Fruit fly (Drosophila melanogaster): Measurements from ENCODE around the gene CG45071.

Gene CG45071

DNA sequence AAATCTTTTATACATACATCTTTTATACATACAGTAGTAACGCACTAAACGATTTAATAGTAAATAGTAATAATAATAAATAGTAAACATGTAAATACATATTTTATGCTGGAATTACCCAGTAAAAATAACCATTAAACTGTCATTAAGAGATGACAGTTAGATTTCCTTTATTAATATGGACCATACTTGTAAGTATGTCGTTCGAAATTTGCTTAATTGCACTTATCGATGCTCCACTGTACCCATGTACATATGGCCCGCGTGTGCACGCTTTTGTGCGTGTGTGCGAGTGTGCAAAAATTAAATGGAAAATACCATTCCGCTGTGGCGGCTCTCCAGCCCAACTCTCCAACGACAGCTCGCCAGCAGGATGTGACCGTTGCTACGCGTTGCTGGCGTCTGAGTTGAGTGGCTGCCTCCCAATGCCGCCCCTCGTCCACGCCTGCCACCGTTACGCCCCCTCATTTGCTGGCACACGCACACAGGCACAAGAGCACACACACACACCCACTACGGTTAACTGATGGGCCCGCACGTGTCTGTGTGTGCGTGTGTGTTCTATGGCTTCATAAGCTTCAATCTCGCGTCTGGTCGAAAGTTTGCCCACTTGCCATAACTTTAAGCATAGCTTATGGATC, 2.9 kb upstream of the CG45071 start (continued):
- TF ChIP-seq CG31441 (GFP tag; IDR thresholded peaks at IDR 0.05) (no peak), CG11504 (tag; optimal IDR thresholded peaks at IDR 0.05) (peak; percentile 31), Dip3 (GFP tag; optimal IDR thresholded peaks at IDR 0.05) (no peak), cg (GFP tag; optimal IDR thresholded peaks at IDR 0.05) (peak; percentile 63), CG7839 (tag; optimal IDR thresholded peaks at IDR 0.05) (peak; percentile 12), pita (GFP tag; optimal IDR thresholded peaks at IDR 0.05) (no peak), ash1 (GFP tag; optimal IDR thresholded peaks at IDR 0.05) (no peak), Xbp1 (GFP tag; optimal IDR thresholded peaks at IDR 0.05) (peak; percentile 9), trem (tag; optimal IDR thresholded peaks at IDR 0.05) (no peak), ems (GFP tag; optimal IDR thresholded peaks at IDR 0.05) (no peak)

DNA sequence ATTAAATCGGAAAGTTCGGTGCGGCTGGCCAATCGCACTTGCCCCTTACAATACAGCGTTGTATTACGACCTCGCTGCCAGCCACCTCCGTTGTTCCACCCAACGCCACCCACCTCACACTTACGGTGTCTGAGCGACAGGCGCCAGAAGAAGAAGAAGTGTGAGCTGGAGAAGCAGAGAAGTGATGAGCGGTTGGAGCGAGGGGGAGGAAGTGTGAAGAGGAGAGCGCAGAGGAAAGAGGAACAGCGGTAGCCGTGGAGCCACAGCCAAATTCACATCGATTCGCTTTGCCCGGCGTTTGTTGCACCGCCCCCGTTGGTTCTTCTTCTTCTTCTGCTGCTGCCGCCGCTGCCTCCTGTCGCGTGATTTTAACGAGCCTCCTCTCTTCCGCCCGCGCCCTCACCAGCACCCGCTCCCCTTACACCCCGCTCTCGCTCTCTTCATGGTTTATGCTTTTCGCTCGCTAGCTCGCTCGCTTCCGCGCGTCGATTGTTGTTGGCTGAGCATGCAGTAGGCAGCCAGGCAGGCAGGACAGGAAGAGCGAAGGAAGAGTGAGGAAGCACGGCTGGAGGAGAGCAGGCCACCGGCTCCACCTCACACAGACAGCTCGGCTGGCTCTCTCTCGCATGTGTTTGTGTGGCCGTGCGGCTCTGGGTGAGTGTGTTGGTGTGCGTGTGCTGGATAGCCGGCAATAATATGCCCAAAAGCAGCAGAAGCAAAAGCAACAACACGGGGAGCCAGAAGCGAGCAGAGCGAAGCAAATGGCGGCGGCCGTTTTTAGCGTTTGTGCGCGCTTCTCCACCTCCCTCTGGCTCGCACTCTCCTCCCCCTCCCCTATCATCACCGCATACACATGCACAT, 1.5 kb upstream of the CG45071 start:
- TF ChIP-seq CG31365 (tag; optimal IDR thresholded peaks at IDR 0.05) = no peak
- peak; percentile 14 for TF ChIP-seq CG10431 (GFP tag; optimal IDR thresholded peaks at IDR 0.05)
- TF ChIP-seq CG3163 (GFP tag; optimal IDR thresholded peaks at IDR 0.05) = peak; percentile 48
- TF ChIP-seq CG13287 (GFP tag; IDR thresholded peaks at IDR 0.05; ENCODE audit: partially characterized antibody) = peak; percentile 27; the same call in 1 of the 2 replicates
- no peak for TF ChIP-seq CG12236 (GFP tag; optimal IDR thresholded peaks at IDR 0.05)
- peak; percentile 87 for TF ChIP-seq cwo (GFP tag; optimal IDR thresholded peaks at IDR 0.05)
- no peak for TF ChIP-seq MTF-1 (GFP tag; optimal IDR thresholded peaks at IDR 0.05; ENCODE audit: borderline replicate concordance)
- peak; percentile 10; the same call in 1 of the 2 replicates for TF ChIP-seq amos (GFP tag; IDR thresholded peaks at IDR 0.05; ENCODE audit: partially characterized antibody)
- TF ChIP-seq ftz-f1 (GFP tag; optimal IDR thresholded peaks at IDR 0.05) = no peak
- TF ChIP-seq CG4617 (GFP tag; optimal IDR thresholded peaks at IDR 0.05; ENCODE audit: borderline replicate concordance) = no peak
- no peak for TF ChIP-seq CG2202 (tag; optimal IDR thresholded peaks at IDR 0.05)
- no peak for TF ChIP-seq CG13624 (GFP tag; optimal IDR thresholded peaks at IDR 0.05)
- TF ChIP-seq crol (GFP tag; IDR thresholded peaks at IDR 0.05) = peak; percentile 99
- peak; percentile 92 for TF ChIP-seq cg (GFP tag; optimal IDR thresholded peaks at IDR 0.05)
- TF ChIP-seq dimm (GFP tag; IDR thresholded peaks at IDR 0.05) = no peak
- no peak for TF ChIP-seq mam (GFP tag; optimal IDR thresholded peaks at IDR 0.05)
- TF ChIP-seq Camta (GFP tag; optimal IDR thresholded peaks at IDR 0.05) = no peak
- no peak for TF ChIP-seq CG31441 (GFP tag; IDR thresholded peaks at IDR 0.05)
- TF ChIP-seq CG32532 (GFP tag; IDR thresholded peaks at IDR 0.05) = no peak
- no peak for TF ChIP-seq Aef1 (GFP tag; IDR thresholded peaks at IDR 0.05)
- 0 out of 2 replicates have a peak, but pooled peaks have one; percentile 6 for TF ChIP-seq slbo (GFP tag; IDR thresholded peaks at IDR 0.05)
- 0 out of 2 replicates have a peak, but pooled peaks have one; percentile 10 for TF ChIP-seq seq (GFP tag; IDR thresholded peaks at IDR 0.05)
- no peak for TF ChIP-seq CG12155 (GFP tag; optimal IDR thresholded peaks at IDR 0.05)
- TF ChIP-seq z (GFP tag; IDR thresholded peaks at IDR 0.05) = peak; percentile 41; the same call in 1 of the 3 replicates
- no peak for TF ChIP-seq Bteb2 (GFP tag; optimal IDR thresholded peaks at IDR 0.05)
- peak; percentile 30 for TF ChIP-seq CG6813 (GFP tag; optimal IDR thresholded peaks at IDR 0.05)
- 0 out of 4 replicates have a peak, but pooled peaks have one; percentile 48 for TF ChIP-seq Dll (GFP tag; IDR thresholded peaks at IDR 0.05; ENCODE audit: partially characterized antibody)
- no peak for TF ChIP-seq YL-1 (GFP tag; optimal IDR thresholded peaks at IDR 0.05)
- TF ChIP-seq aop (GFP tag; IDR thresholded peaks at IDR 0.05) = peak; percentile 65; the same call in 1 of the 2 replicates
- peak; percentile 12 for TF ChIP-seq CG9876 (GFP tag; optimal IDR thresholded peaks at IDR 0.05)
- TF ChIP-seq ewg (GFP tag; optimal IDR thresholded peaks at IDR 0.05) = no peak
- TF ChIP-seq CG8944 (GFP tag; optimal IDR thresholded peaks at IDR 0.05) = no peak
- TF ChIP-seq CG7745 (tag; optimal IDR thresholded peaks at IDR 0.05) = no peak
- no peak for TF ChIP-seq lola (GFP tag; optimal IDR thresholded peaks at IDR 0.05)
- peak; percentile 26 for TF ChIP-seq yki (optimal IDR thresholded peaks at IDR 0.05)
- 0 out of 2 replicates have a peak, but pooled peaks have one; percentile 3 for TF ChIP-seq Rx (GFP tag; IDR thresholded peaks at IDR 0.05)
- TF ChIP-seq mld (GFP tag; IDR thresholded peaks at IDR 0.05; ENCODE audit: partially characterized antibody) = 0 out of 3 replicates have a peak, but pooled peaks have one; percentile 36

Measured in whole organism, embryonic.